Worm (Caenorhabditis elegans) whole organism, early embryonic: Measurements from ENCODE around the gene grl-10.

Experiments
- B0310.2 ChIP-seq: sonication (generic microtip); optimal IDR thresholded peaks from 2 replicates; lab custom pipeline; 2016; ENCODE audit warnings: mild to moderate bottlenecking, missing genetic modification characterization, missing compliant biosample characterization
- F13C5.2 ChIP-seq: sonication (generic microtip); optimal IDR thresholded peaks from 2 replicates; lab custom pipeline; 2017; ENCODE audit warnings: mild to moderate bottlenecking, missing genetic modification characterization, inconsistent platforms, missing compliant biosample characterization
- aly-1 ChIP-seq: sonication (generic microtip); optimal IDR thresholded peaks from 2 replicates; lab custom pipeline; 2016; ENCODE audit warnings: missing genetic modification characterization, missing compliant biosample characterization
- ama-1 ChIP-seq: fragments of 150-350 bp; optimal IDR thresholded peaks from 2 replicates; lab custom pipeline; 2014
- ceh-13 ChIP-seq: fragments of 200-800 bp; sonication (Bioruptor generic); optimal IDR thresholded peaks from 2 replicates; lab custom pipeline; 2018; ENCODE audit warnings: mild to moderate bottlenecking, missing genetic modification characterization, missing compliant biosample characterization
- flt-1 ChIP-seq: fragments of 200-800 bp; sonication (Bioruptor generic); IDR thresholded peaks from 2 replicates; pipeline ENCODE4 v1.3.6; 2022; ENCODE audit warnings: missing genetic modification characterization, missing compliant biosample characterization
- hmbx-1 ChIP-seq: sonication (generic microtip); optimal IDR thresholded peaks from 2 replicates; lab custom pipeline; 2016; ENCODE audit warnings: mild to moderate bottlenecking, missing genetic modification characterization, missing compliant biosample characterization
- hmg-4 ChIP-seq: fragments of 200-800 bp; sonication (Bioruptor generic); optimal IDR thresholded peaks from 2 replicates; lab custom pipeline; 2018; ENCODE audit warnings: mild to moderate bottlenecking, missing genetic modification characterization, missing compliant biosample characterization
- hnd-1 ChIP-seq: sonication (generic microtip); optimal IDR thresholded peaks from 2 replicates; lab custom pipeline; 2016; ENCODE audit warnings: missing genetic modification characterization, missing compliant biosample characterization
- tbx-11 ChIP-seq: fragments of 200-800 bp; sonication (Bioruptor generic); IDR thresholded peaks from 2 replicates; pipeline ENCODE4 v1.3.6; 2022; ENCODE audit warnings: missing genetic modification characterization, missing compliant biosample characterization
- tbx-37 ChIP-seq: fragments of 200-800 bp; sonication (Bioruptor generic); conservative IDR thresholded peaks from 2 replicates; pipeline ENCODE4 v1.3.6; 2022; ENCODE audit warnings: missing genetic modification reagents, missing genetic modification characterization, missing compliant biosample characterization
- tra-4 ChIP-seq: sonication (generic microtip); optimal IDR thresholded peaks from 2 replicates; lab custom pipeline; 2017; ENCODE audit warnings: missing genetic modification characterization, missing compliant biosample characterization

DNA sequence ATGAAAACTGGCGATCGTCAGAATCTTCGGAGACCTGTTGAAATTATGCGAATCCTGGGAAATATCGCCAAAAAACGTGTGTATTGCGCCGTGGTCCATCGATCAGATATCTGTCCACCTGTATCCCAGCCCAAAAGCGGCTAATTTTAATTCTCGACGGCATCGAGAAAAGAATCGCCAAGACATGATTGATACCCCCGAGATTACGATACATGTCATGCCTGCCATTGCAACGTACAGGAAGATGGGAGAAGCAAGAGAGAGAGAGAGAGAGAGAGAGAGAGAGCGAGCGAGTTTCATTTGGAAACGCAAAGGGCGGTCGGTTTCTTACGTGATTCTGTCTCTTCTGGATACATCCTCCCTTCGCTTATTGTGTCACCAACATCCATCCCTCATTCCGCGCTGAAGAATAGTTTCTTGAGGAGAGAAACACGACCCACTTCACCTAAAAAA lies at the start of gene grl-10:
- TF ChIP-seq B0310.2 (tag; lab: Kevin White, UChicago) (no peak), F13C5.2 (tag; lab: Kevin White, UChicago) (no peak), ama-1 (lab: Kevin White, UChicago) (no peak), tra-4 (tag; lab: Kevin White, UChicago) (no peak), flt-1 (GFP tag; lab: Robert Waterston, UW) (no peak), tbx-37 (no peak), hmbx-1 (tag; lab: Kevin White, UChicago) (no peak), aly-1 (tag; lab: Kevin White, UChicago) (no peak), hnd-1 (tag; lab: Kevin White, UChicago) (no peak), tbx-11 (no peak), ceh-13 (GFP tag; lab: Kevin White, UChicago) (no peak), hmg-4 (no peak)
